Fruit fly (Drosophila melanogaster) whole organism, embryonic: ENCODE measurements around the gene CG6878.

Source experiments
- Antp ChIP-seq: fragments of 200-800 bp; sonication (Bioruptor generic); optimal IDR thresholded peaks from 3 replicates; lab custom pipeline; 2016; ENCODE audit warnings: missing biosample characterization, missing genetic modification characterization
- Atf6 ChIP-seq: fragments of 200-800 bp; sonication (Bioruptor generic); IDR thresholded peaks from 2 replicates; pipeline ENCODE4 v1.3.6; 2022; ENCODE audit warnings: missing biosample characterization, missing genetic modification characterization
- B-H1 ChIP-seq: fragments of 200-800 bp; sonication (Bioruptor generic); IDR thresholded peaks from 3 replicates; pipeline ENCODE4 v1.3.6; 2022; ENCODE audit warnings: missing biosample characterization, missing genetic modification characterization
- CG10209 ChIP-seq: fragments of 200-800 bp; sonication (Bioruptor generic); optimal IDR thresholded peaks from 3 replicates; lab custom pipeline; 2017; ENCODE audit warnings: missing biosample characterization, mild to moderate bottlenecking, missing genetic modification characterization, missing genetic modification reagents
- CG10274 ChIP-seq: fragments of 200-800 bp; sonication (Bioruptor generic); optimal IDR thresholded peaks from 3 replicates; lab custom pipeline; 2017; ENCODE audit warnings: missing biosample characterization, mild to moderate bottlenecking, missing genetic modification characterization
- CG10462 ChIP-seq: fragments of 200-800 bp; sonication (Bioruptor generic); optimal IDR thresholded peaks from 2 replicates; lab custom pipeline; 2016; ENCODE audit warnings: missing biosample characterization, missing genetic modification characterization
- CG12219 ChIP-seq: fragments of 200-800 bp; sonication (Bioruptor generic); optimal IDR thresholded peaks from 3 replicates; lab custom pipeline; 2018; ENCODE audit warnings: missing biosample characterization, mild to moderate bottlenecking, missing genetic modification characterization
- CG12391 ChIP-seq: fragments of 200-800 bp; sonication (Bioruptor generic); optimal IDR thresholded peaks from 3 replicates; lab custom pipeline; 2018; ENCODE audit warnings: missing biosample characterization, mild to moderate bottlenecking, missing genetic modification characterization, moderate library complexity
- CG17568 ChIP-seq: fragments of 200-800 bp; sonication (Bioruptor generic); optimal IDR thresholded peaks from 2 replicates; lab custom pipeline; 2018; ENCODE audit warnings: missing biosample characterization, mild to moderate bottlenecking, missing genetic modification characterization, moderate library complexity
- CG18476 ChIP-seq: fragments of 200-800 bp; sonication (Bioruptor generic); optimal IDR thresholded peaks from 2 replicates; lab custom pipeline; 2016; ENCODE audit warnings: missing biosample characterization, mild to moderate bottlenecking, missing genetic modification characterization
- CG2116 ChIP-seq: fragments of 200-800 bp; sonication (Bioruptor generic); optimal IDR thresholded peaks from 3 replicates; lab custom pipeline; 2018; ENCODE audit warnings: missing biosample characterization, mild to moderate bottlenecking, missing genetic modification characterization
- CG2202 ChIP-seq: fragments of 200-800 bp; sonication (Bioruptor generic); optimal IDR thresholded peaks from 2 replicates; lab custom pipeline; 2018; ENCODE audit warnings: missing biosample characterization, mild to moderate bottlenecking, missing genetic modification characterization
- CG2712 ChIP-seq: fragments of 200-800 bp; optimal IDR thresholded peaks from 3 replicates; lab custom pipeline; 2019; ENCODE audit warnings: missing biosample characterization, mild to moderate bottlenecking, missing genetic modification characterization, moderate library complexity
- CG3065 ChIP-seq: fragments of 200-800 bp; sonication (Bioruptor generic); optimal IDR thresholded peaks from 2 replicates; lab custom pipeline; 2016; ENCODE audit warnings: missing biosample characterization, missing genetic modification characterization
- CG31224 ChIP-seq: fragments of 200-800 bp; sonication (Bioruptor generic); IDR thresholded peaks from 2 replicates; pipeline ENCODE4 v1.3.6; 2022; ENCODE audit warnings: missing biosample characterization, missing genetic modification characterization
- CG31365 ChIP-seq: fragments of 200-800 bp; sonication (Bioruptor generic); optimal IDR thresholded peaks from 2 replicates; lab custom pipeline; 2018; ENCODE audit warnings: missing biosample characterization, mild to moderate bottlenecking, missing genetic modification characterization
- CG32767 ChIP-seq: fragments of 200-800 bp; sonication (Bioruptor generic); IDR thresholded peaks from 2 replicates; pipeline ENCODE4 v1.3.6; 2022; ENCODE audit warnings: missing biosample characterization, missing genetic modification characterization
- CG34224 ChIP-seq: fragments of 200-800 bp; sonication (Bioruptor generic); IDR thresholded peaks from 3 replicates; pipeline ENCODE4 v1.3.6; 2022; ENCODE audit warnings: missing biosample characterization, missing genetic modification characterization; ENCODE audit not compliant: partially characterized antibody
- CG34376 ChIP-seq: fragments of 200-800 bp; sonication (Bioruptor generic); optimal IDR thresholded peaks from 2 replicates; lab custom pipeline; 2018; ENCODE audit warnings: missing biosample characterization, mild to moderate bottlenecking, missing genetic modification characterization
- CG42726 ChIP-seq: fragments of 200-800 bp; sonication (Bioruptor generic); IDR thresholded peaks from 2 replicates; pipeline ENCODE4 v1.3.6; 2022; ENCODE audit warnings: missing biosample characterization, missing genetic modification characterization; ENCODE audit not compliant: partially characterized antibody
- CG6683 ChIP-seq: fragments of 200-800 bp; sonication (Bioruptor generic); optimal IDR thresholded peaks from 2 replicates; lab custom pipeline; 2017; ENCODE audit warnings: missing biosample characterization, mild to moderate bottlenecking, missing genetic modification characterization, missing genetic modification reagents
- CG6813 ChIP-seq: fragments of 200-800 bp; sonication (Bioruptor generic); optimal IDR thresholded peaks from 2 replicates; lab custom pipeline; 2017; ENCODE audit warnings: missing biosample characterization, missing genetic modification characterization, mild to moderate bottlenecking, moderate library complexity, missing genetic modification reagents
- CG7372 ChIP-seq: fragments of 200-800 bp; sonication (Bioruptor generic); IDR thresholded peaks from 2 replicates; pipeline ENCODE4 v1.3.6; 2022; ENCODE audit warnings: missing biosample characterization, missing genetic modification characterization
- CG7963 ChIP-seq: fragments of 200-800 bp; sonication (Bioruptor generic); IDR thresholded peaks from 3 replicates; pipeline ENCODE4 v1.3.6; 2022; ENCODE audit warnings: missing biosample characterization, missing genetic modification characterization; ENCODE audit not compliant: partially characterized antibody
- CG8478 ChIP-seq: fragments of >200 bp; optimal IDR thresholded peaks from 2 replicates; lab custom pipeline; 2018
- CG8765 ChIP-seq: fragments of 200-800 bp; sonication (Bioruptor generic); IDR thresholded peaks from 2 replicates; pipeline ENCODE4 v1.3.6; 2022; ENCODE audit warnings: missing biosample characterization, missing genetic modification characterization
- CG9609 ChIP-seq: fragments of 200-800 bp; sonication (Bioruptor generic); optimal IDR thresholded peaks from 3 replicates; lab custom pipeline; 2016; ENCODE audit warnings: missing biosample characterization, missing genetic modification characterization
- Camta ChIP-seq: fragments of 200-800 bp; sonication (Bioruptor generic); optimal IDR thresholded peaks from 2 replicates; lab custom pipeline; 2016; ENCODE audit warnings: missing biosample characterization, missing genetic modification characterization
- Dip3 ChIP-seq: fragments of 200-800 bp; sonication (Bioruptor generic); optimal IDR thresholded peaks from 3 replicates; lab custom pipeline; 2016; ENCODE audit warnings: missing biosample characterization, missing genetic modification characterization
- Fer1 ChIP-seq: fragments of 200-800 bp; sonication (Bioruptor generic); optimal IDR thresholded peaks from 2 replicates; lab custom pipeline; 2017; ENCODE audit warnings: missing biosample characterization, mild to moderate bottlenecking, missing genetic modification characterization
- GATAe ChIP-seq: fragments of 200-800 bp; sonication (Bioruptor generic); conservative IDR thresholded peaks from 2 replicates; pipeline ENCODE4 v1.3.6; 2022; ENCODE audit warnings: missing biosample characterization, missing genetic modification characterization
- HLH3B ChIP-seq: fragments of 200-800 bp; sonication (Bioruptor generic); IDR thresholded peaks from 2 replicates; pipeline ENCODE4 v1.3.6; 2022; ENCODE audit warnings: missing biosample characterization, missing genetic modification characterization
- Lpt ChIP-seq: fragments of >200 bp; optimal IDR thresholded peaks from 2 replicates; lab custom pipeline; 2018; ENCODE audit warnings: missing biosample characterization, missing genetic modification characterization
- MTF-1 ChIP-seq: fragments of 200-800 bp; sonication (Bioruptor generic); optimal IDR thresholded peaks from 2 replicates; lab custom pipeline; 2018; ENCODE audit warnings: missing biosample characterization, mild to moderate bottlenecking, missing genetic modification characterization, borderline replicate concordance
- NK7.1 ChIP-seq: fragments of 200-800 bp; sonication (Bioruptor generic); optimal IDR thresholded peaks from 3 replicates; lab custom pipeline; 2016; ENCODE audit warnings: missing biosample characterization, missing genetic modification characterization
- Optix ChIP-seq: fragments of 200-800 bp; sonication (Bioruptor generic); IDR thresholded peaks from 3 replicates; pipeline ENCODE4 v1.3.6; 2022; ENCODE audit warnings: missing biosample characterization, missing genetic modification characterization
- Ptx1 ChIP-seq: fragments of 200-800 bp; sonication (Bioruptor generic); IDR thresholded peaks from 2 replicates; pipeline ENCODE4 v1.3.6; 2022; ENCODE audit warnings: missing biosample characterization, missing genetic modification characterization
- Rfx ChIP-seq: fragments of 200-800 bp; sonication (Bioruptor generic); IDR thresholded peaks from 2 replicates; pipeline ENCODE4 v1.3.6; 2022; ENCODE audit warnings: missing biosample characterization, missing genetic modification characterization
- Usf ChIP-seq: fragments of 200-800 bp; sonication (Bioruptor generic); optimal IDR thresholded peaks from 2 replicates; lab custom pipeline; 2017; ENCODE audit warnings: missing genotype, missing biosample characterization, missing genetic modification characterization
- ab ChIP-seq: fragments of 200-800 bp; sonication (Bioruptor generic); optimal IDR thresholded peaks from 2 replicates; lab custom pipeline; 2016; ENCODE audit warnings: missing biosample characterization, missing genetic modification characterization
- bbx ChIP-seq: fragments of 200-800 bp; sonication (Bioruptor generic); IDR thresholded peaks from 2 replicates; pipeline ENCODE4 v1.3.6; 2022; ENCODE audit warnings: missing biosample characterization, missing genetic modification characterization; ENCODE audit not compliant: partially characterized antibody
- dmrt99B ChIP-seq: fragments of 200-800 bp; sonication (Bioruptor generic); optimal IDR thresholded peaks from 2 replicates; lab custom pipeline; 2018; ENCODE audit warnings: missing biosample characterization, mild to moderate bottlenecking, missing genetic modification characterization, moderate library complexity
- lab ChIP-seq: fragments of 200-800 bp; sonication (Bioruptor generic); optimal IDR thresholded peaks from 3 replicates; lab custom pipeline; 2017; ENCODE audit warnings: missing biosample characterization, missing genetic modification characterization, mild to moderate bottlenecking, moderate library complexity, missing genetic modification reagents
- pnt ChIP-seq: fragments of 200-800 bp; sonication (Bioruptor generic); optimal IDR thresholded peaks from 3 replicates; lab custom pipeline; 2016; ENCODE audit warnings: missing biosample characterization, missing genetic modification characterization
- prd ChIP-seq, 3 experiments: fragments of >200 bp in 2 of 3; fragments of 200-800 bp in 1 of 3; sonication (Bioruptor generic) in 1 of 3; optimal IDR thresholded peaks in 2 of 3; IDR thresholded peaks in 1 of 3; 2 replicates in 2 of 3; 3 replicates in 1 of 3; pipeline versions ENCODE4 v1.3.6 to Lab custom; 2017 to 2022; ENCODE audit warnings: missing biosample characterization in 1 of 3, missing genetic modification characterization in 1 of 3
- repo ChIP-seq: fragments of 200-800 bp; sonication (Bioruptor generic); optimal IDR thresholded peaks from 2 replicates; lab custom pipeline; 2016; ENCODE audit warnings: missing biosample characterization, missing genetic modification characterization
- run ChIP-seq: fragments of 200-800 bp; sonication (Bioruptor generic); optimal IDR thresholded peaks from 3 replicates; lab custom pipeline; 2018; ENCODE audit warnings: missing biosample characterization, mild to moderate bottlenecking, missing genetic modification characterization
- vnd ChIP-seq: fragments of 200-800 bp; sonication (Bioruptor generic); IDR thresholded peaks from 3 replicates; pipeline ENCODE4 v1.3.6; 2022; ENCODE audit warnings: missing biosample characterization, missing genetic modification characterization; ENCODE audit not compliant: partially characterized antibody
- yki ChIP-seq: fragments of >200 bp; optimal IDR thresholded peaks from 3 replicates; lab custom pipeline; 2018
- z ChIP-seq: fragments of 200-800 bp; sonication (Bioruptor generic); IDR thresholded peaks from 3 replicates; pipeline ENCODE4 v1.3.6; 2022; ENCODE audit warnings: missing biosample characterization, missing genetic modification characterization
- zf30C ChIP-seq: fragments of 200-800 bp; sonication (Bioruptor generic); optimal IDR thresholded peaks from 3 replicates; lab custom pipeline; 2018; ENCODE audit warnings: missing biosample characterization, mild to moderate bottlenecking, missing genetic modification characterization

Gene CG6878

DNA sequence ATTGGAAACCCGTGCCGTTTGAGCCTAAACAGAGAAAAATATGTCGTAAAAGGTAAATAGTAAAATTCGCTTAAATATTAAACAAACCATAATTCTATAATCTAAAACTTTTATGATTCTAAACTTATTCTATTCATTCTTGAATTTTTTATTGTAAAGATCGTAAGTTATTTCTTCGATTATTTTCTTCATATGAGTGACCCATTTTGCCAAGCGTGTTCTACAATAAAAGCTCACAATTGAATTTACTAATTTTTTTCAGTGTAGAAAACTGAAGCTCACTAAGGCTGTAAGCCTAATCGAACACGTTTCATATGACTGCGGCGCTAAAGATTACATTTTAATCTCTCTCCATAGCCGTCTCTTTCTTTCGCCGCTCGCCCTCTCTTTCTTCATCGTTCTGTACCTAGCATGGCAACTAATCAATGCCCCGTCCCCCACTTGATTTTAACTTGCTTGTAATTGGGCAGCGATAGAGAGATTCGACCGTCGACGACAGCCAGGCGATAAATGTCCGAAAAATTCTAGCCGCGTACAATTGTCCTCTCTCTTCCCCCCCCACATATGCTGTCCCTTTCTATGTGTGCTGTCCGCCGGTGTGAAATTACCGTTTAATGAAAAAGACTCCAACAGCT, 10.3 kb downstream of the CG6878 start (continued):
- TF ChIP-seq GATAe: peak; percentile 80
- TF ChIP-seq CG18476: no peak
- no peak for TF ChIP-seq CG42726 (GFP tag; lab: Robert Waterston, UW)
- TF ChIP-seq CG10462 (GFP tag; lab: Kevin White, UChicago): no peak
- no peak for TF ChIP-seq CG34376
- TF ChIP-seq run (tag; lab: Kevin White, UChicago): no peak
- no peak for TF ChIP-seq CG7372 (GFP tag; lab: Robert Waterston, UW)
- no peak for TF ChIP-seq CG31224
- TF ChIP-seq Fer1: peak; percentile 29
- no peak for TF ChIP-seq CG8765
- no peak for TF ChIP-seq Rfx (GFP tag; lab: Robert Waterston, UW)
- peak; percentile 14 for TF ChIP-seq CG10209 (GFP tag; lab: Kevin White, UChicago)
- no peak for TF ChIP-seq CG3065 (GFP tag; lab: Kevin White, UChicago)
- TF ChIP-seq Dip3 (GFP tag; lab: Kevin White, UChicago): no peak
- no peak for TF ChIP-seq CG6683
- no peak for TF ChIP-seq CG7963 (GFP tag; lab: Robert Waterston, UW)
- TF ChIP-seq lab (GFP tag; lab: Kevin White, UChicago): peak; percentile 33
- TF ChIP-seq B-H1 (GFP tag; lab: Robert Waterston, UW): no peak
- TF ChIP-seq pnt: no peak
- TF ChIP-seq CG9609: no peak
- TF ChIP-seq ab (GFP tag; lab: Kevin White, UChicago): no peak
- no peak for TF ChIP-seq HLH3B (GFP tag; lab: Robert Waterston, UW)
- TF ChIP-seq CG34224: no peak
- TF ChIP-seq CG2116 (GFP tag; lab: Kevin White, UChicago): no peak
- peak; percentile 31 for TF ChIP-seq CG2712 (tag; lab: Kevin White, UChicago)
- TF ChIP-seq CG8478 (lab: Kevin White, UChicago): no peak
- no peak for TF ChIP-seq Antp (GFP tag; lab: Kevin White, UChicago)
- TF ChIP-seq Camta (GFP tag; lab: Kevin White, UChicago): no peak
- no peak for TF ChIP-seq NK7.1 (GFP tag; lab: Kevin White, UChicago)
- TF ChIP-seq CG2202 (tag; lab: Kevin White, UChicago): no peak
- TF ChIP-seq Usf (GFP tag; lab: Kevin White, UChicago): no peak
- peak; percentile 5 for TF ChIP-seq dmrt99B (tag; lab: Kevin White, UChicago)
- TF ChIP-seq Atf6 (GFP tag; lab: Robert Waterston, UW): no peak
- no peak for TF ChIP-seq Ptx1 (GFP tag; lab: Robert Waterston, UW)
- TF ChIP-seq MTF-1 (GFP tag; lab: Kevin White, UChicago): no peak
- no peak for TF ChIP-seq CG12391 (tag; lab: Kevin White, UChicago)
- no peak for TF ChIP-seq CG10274 (GFP tag; lab: Kevin White, UChicago)
- TF ChIP-seq bbx (GFP tag; lab: Robert Waterston, UW): no peak
- no peak for TF ChIP-seq zf30C (GFP tag; lab: Kevin White, UChicago)
- TF ChIP-seq vnd (GFP tag; lab: Robert Waterston, UW): no peak
- TF ChIP-seq prd (optimal IDR thresholded peaks at IDR 0.05; lab: Kevin White, UChicago): no peak
- no peak for TF ChIP-seq prd (GFP tag; IDR thresholded peaks at IDR 0.05; lab: Robert Waterston, UW)
- TF ChIP-seq CG31365 (tag; lab: Kevin White, UChicago): no peak
- no peak for TF ChIP-seq CG17568
- no peak for TF ChIP-seq z (GFP tag; lab: Robert Waterston, UW)
- TF ChIP-seq Optix: no peak
- no peak for TF ChIP-seq yki (lab: Kevin White, UChicago)
- TF ChIP-seq CG12219 (GFP tag; lab: Kevin White, UChicago): no peak
- TF ChIP-seq CG32767 (GFP tag; lab: Robert Waterston, UW): no peak
- peak; percentile 6 for TF ChIP-seq repo
- TF ChIP-seq Lpt (GFP tag; lab: Kevin White, UChicago): no peak
- no peak for TF ChIP-seq CG6813 (GFP tag; lab: Kevin White, UChicago)
